Comparison of ENCODE assay signal across 5 worm cellular contexts in the genomic region with DNA sequence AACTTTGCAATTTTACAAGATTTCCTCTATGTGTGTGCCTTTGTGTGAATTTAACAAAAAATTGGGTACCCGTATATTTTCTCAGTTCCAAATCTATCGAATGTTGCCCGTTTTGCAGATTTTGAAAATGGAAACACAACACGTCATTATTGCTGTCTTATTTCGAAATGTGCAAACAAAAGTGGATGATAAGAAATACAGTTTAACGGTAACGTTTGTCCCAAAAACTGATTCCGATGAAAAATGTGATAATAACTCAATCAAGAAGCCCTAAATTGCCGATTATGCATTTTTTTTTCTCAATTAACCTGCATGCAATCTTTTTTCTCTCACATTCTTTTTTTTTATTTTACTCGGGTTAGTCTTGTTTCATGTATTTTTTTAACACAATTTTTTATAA.
TF ChIP-seq lines count a peak whose summit lies in the region.

No protein-coding gene starts in this region.

TF ChIP-seq in whole organism, L1 larva, 84 proteins besides CTCF, POLR2A, EP300 and RAD21:
- TF ChIP-seq lin-35 (GFP tag; optimal IDR thresholded peaks at IDR 0.05; lab: Kevin White, UChicago) (peak in 1 of 2 experiments; percentile 3), elt-2 (tag; optimal IDR thresholded peaks at IDR 0.05; lab: Kevin White, UChicago) (peak; percentile 35), fkh-4 (tag; optimal IDR thresholded peaks at IDR 0.05; lab: Kevin White, UChicago; ENCODE audit: borderline replicate concordance) (no peak), efl-1 (optimal IDR thresholded peaks at IDR 0.05; lab: Kevin White, UChicago) (no peak), efl-1 (GFP tag; optimal IDR thresholded peaks at IDR 0.05 in 1 of 2; lab: Kevin White, UChicago) (peak in 1 of 2 experiments; percentile 6)

TF ChIP-seq in whole organism, L2 larva, 48 proteins besides CTCF, POLR2A, EP300 and RAD21:
- TF ChIP-seq nhr-129 (tag; optimal IDR thresholded peaks at IDR 0.05; lab: Kevin White, UChicago) (no peak), fos-1 (tag; optimal IDR thresholded peaks at IDR 0.05; lab: Kevin White, UChicago) (peak; percentile 61), crh-2 (tag; optimal IDR thresholded peaks at IDR 0.05; lab: Kevin White, UChicago) (no peak), unc-62 (GFP tag; optimal IDR thresholded peaks at IDR 0.05; lab: Kevin White, UChicago) (no peak)

TF ChIP-seq in whole organism, L3 larva, 47 proteins besides CTCF, POLR2A, EP300 and RAD21:
- TF ChIP-seq pha-4 (tag; optimal IDR thresholded peaks at IDR 0.05; lab: Kevin White, UChicago) (peak; percentile 28), elt-2 (tag; optimal IDR thresholded peaks at IDR 0.05; lab: Kevin White, UChicago) (peak; percentile 76), sea-2 (GFP tag; optimal IDR thresholded peaks at IDR 0.05; lab: Kevin White, UChicago) (no peak), pqm-1 (tag; optimal IDR thresholded peaks at IDR 0.05; lab: Kevin White, UChicago) (peak; percentile 15), ZK546.5 (tag; optimal IDR thresholded peaks at IDR 0.05; lab: Kevin White, UChicago) (no peak)
TF ChIP-seq in whole organism, L3 larva: peak in this region for 3.

TF ChIP-seq in whole organism, L4 larva, 104 proteins besides CTCF, POLR2A, EP300 and RAD21 (continues in another document):
- peak; percentile 40 for TF ChIP-seq nhr-28 (tag; optimal IDR thresholded peaks at IDR 0.05; lab: Kevin White, UChicago)
- no peak for TF ChIP-seq Y75B8A.6 (GFP tag; IDR thresholded peaks at IDR 0.05; lab: Robert Waterston, UW)
- no peak for TF ChIP-seq F44E2.7 (GFP tag; IDR thresholded peaks at IDR 0.05; lab: Robert Waterston, UW)
- no peak for TF ChIP-seq spr-1 (tag; optimal IDR thresholded peaks at IDR 0.05; lab: Kevin White, UChicago)
- TF ChIP-seq nhr-10 (tag; optimal IDR thresholded peaks at IDR 0.05; lab: Kevin White, UChicago): no peak
- no peak for TF ChIP-seq hif-1 (tag; optimal IDR thresholded peaks at IDR 0.05; lab: Kevin White, UChicago)
- TF ChIP-seq ztf-11 (tag; optimal IDR thresholded peaks at IDR 0.05; lab: Kevin White, UChicago): no peak
- TF ChIP-seq Y48G9A.11 (GFP tag; IDR thresholded peaks at IDR 0.05; lab: Robert Waterston, UW): no peak
- no peak for TF ChIP-seq nhr-237 (tag; optimal IDR thresholded peaks at IDR 0.05; lab: Kevin White, UChicago)
- no peak for TF ChIP-seq nhr-111 (GFP tag; optimal IDR thresholded peaks at IDR 0.05; lab: Kevin White, UChicago)
- TF ChIP-seq pqm-1 (tag; optimal IDR thresholded peaks at IDR 0.05; lab: Kevin White, UChicago): peak; percentile 91
- TF ChIP-seq ceh-20 (GFP tag; IDR thresholded peaks at IDR 0.05; lab: Robert Waterston, UW): no peak
- no peak for TF ChIP-seq hmg-1.1 (GFP tag; IDR thresholded peaks at IDR 0.05; lab: Robert Waterston, UW)
- no peak for TF ChIP-seq F37D6.2 (tag; optimal IDR thresholded peaks at IDR 0.05; lab: Kevin White, UChicago)
- TF ChIP-seq egl-43 (GFP tag; IDR thresholded peaks at IDR 0.05; lab: Robert Waterston, UW): no peak
- TF ChIP-seq egl-27 (tag; optimal IDR thresholded peaks at IDR 0.05; lab: Kevin White, UChicago): no peak
- TF ChIP-seq dmd-6 (GFP tag; IDR thresholded peaks at IDR 0.05; lab: Robert Waterston, UW): peak; percentile 57; the same call in 1 of the 2 replicates
- TF ChIP-seq php-3 (GFP tag; IDR thresholded peaks at IDR 0.05; lab: Robert Waterston, UW): peak; percentile 56; the same call in 1 of the 2 replicates
- no peak for TF ChIP-seq nhr-25 (tag; optimal IDR thresholded peaks at IDR 0.05; lab: Kevin White, UChicago; ENCODE audit: borderline replicate concordance, insufficient read depth)
- no peak for TF ChIP-seq nhr-41 (GFP tag; IDR thresholded peaks at IDR 0.05; lab: Robert Waterston, UW)
- no peak for TF ChIP-seq F10B5.3 (tag; optimal IDR thresholded peaks at IDR 0.05; lab: Kevin White, UChicago)
- no peak for TF ChIP-seq aha-1 (tag; lab: Kevin White, UChicago)
- TF ChIP-seq T20F7.1 (GFP tag; optimal IDR thresholded peaks at IDR 0.05; lab: Kevin White, UChicago): no peak
- TF ChIP-seq dmd-8 (GFP tag; IDR thresholded peaks at IDR 0.05; lab: Robert Waterston, UW): no peak
- no peak for TF ChIP-seq ztf-7 (tag; optimal IDR thresholded peaks at IDR 0.05; lab: Kevin White, UChicago)
- TF ChIP-seq saeg-2 (GFP tag; IDR thresholded peaks at IDR 0.05; lab: Robert Waterston, UW): no peak
- no peak for TF ChIP-seq ama-1 (optimal IDR thresholded peaks at IDR 0.05; lab: Kevin White, UChicago)
- TF ChIP-seq zfp-2 (tag; optimal IDR thresholded peaks at IDR 0.05; lab: Kevin White, UChicago): no peak
- peak; percentile 1 for TF ChIP-seq mes-2 (tag; optimal IDR thresholded peaks at IDR 0.05; lab: Kevin White, UChicago; ENCODE audit: poor library complexity, severe bottlenecking)
- TF ChIP-seq daf-16 (GFP tag; optimal IDR thresholded peaks at IDR 0.05; lab: Kevin White, UChicago): no peak
- TF ChIP-seq daf-16 (tag; optimal IDR thresholded peaks at IDR 0.05; lab: Kevin White, UChicago): peak; percentile 69
- TF ChIP-seq cey-2 (tag; optimal IDR thresholded peaks at IDR 0.05; lab: Kevin White, UChicago; ENCODE audit: borderline replicate concordance, insufficient read depth): no peak
- TF ChIP-seq ZK337.2 (GFP tag; IDR thresholded peaks at IDR 0.05; lab: Robert Waterston, UW): no peak
- peak; percentile 9 for TF ChIP-seq dve-1 (tag; optimal IDR thresholded peaks at IDR 0.05; lab: Kevin White, UChicago; ENCODE audit: insufficient read depth)
- no peak for TF ChIP-seq zfp-3 (GFP tag; conservative IDR thresholded peaks at IDR 0.05; lab: Robert Waterston, UW)
- TF ChIP-seq skn-1 (tag; optimal IDR thresholded peaks at IDR 0.05; lab: Kevin White, UChicago): no peak
- no peak for TF ChIP-seq lin-39 (tag; optimal IDR thresholded peaks at IDR 0.05; lab: Kevin White, UChicago)

TF ChIP-seq in whole organism, young adult, 124 proteins besides CTCF, POLR2A, EP300 and RAD21:
- TF ChIP-seq dox-1 (GFP tag; IDR thresholded peaks at IDR 0.05; lab: Robert Waterston, UW) (no peak), cebp-1 (GFP tag; IDR thresholded peaks at IDR 0.05; lab: Robert Waterston, UW) (no peak), cebp-1 (tag; optimal IDR thresholded peaks at IDR 0.05; lab: Kevin White, UChicago) (peak; percentile 50), nhr-80 (tag; optimal IDR thresholded peaks at IDR 0.05; lab: Kevin White, UChicago) (peak; percentile 65)
TF ChIP-seq in whole organism, young adult: peak in this region for 2.
